Fruit fly (Drosophila melanogaster): Measurements from ENCODE around the gene EMC1.

dm6 chr3R:7913551-7913950 is 6.4 kb upstream of the EMC1 start, which contains the start of gene kipf:
- no peak for TF ChIP-seq kay (GFP tag; ENCODE audit: borderline replicate concordance)
- TF ChIP-seq pad (GFP tag; optimal IDR thresholded peaks at IDR 0.05), result peak; percentile 50
- no peak for TF ChIP-seq CG12768 (GFP tag; optimal IDR thresholded peaks at IDR 0.05)
- no peak for TF ChIP-seq bab1 (GFP tag; optimal IDR thresholded peaks at IDR 0.05)
- peak; percentile 67 for TF ChIP-seq ovo (GFP tag; optimal IDR thresholded peaks at IDR 0.05)
- no peak for TF ChIP-seq CG33017 (tag; optimal IDR thresholded peaks at IDR 0.05)
- TF ChIP-seq CG1620 (GFP tag; optimal IDR thresholded peaks at IDR 0.05), result no peak
- TF ChIP-seq CG14711 (tag; optimal IDR thresholded peaks at IDR 0.05), result no peak
- no peak for TF ChIP-seq toe (GFP tag; optimal IDR thresholded peaks at IDR 0.05)
- no peak for TF ChIP-seq Mnt (GFP tag; optimal IDR thresholded peaks at IDR 0.05)
